Fruit fly (Drosophila melanogaster) whole organism, adult: Measurements from ENCODE around the gene CG42331.

ENCODE experiments used
- CG11617 ChIP-seq: fragments of 200-800 bp; sonication (Bioruptor generic); optimal IDR thresholded peaks from 2 replicates; lab custom pipeline; 2017; ENCODE audit warnings: mild to moderate bottlenecking, missing biosample characterization, missing genetic modification reagents, missing genetic modification characterization
- CG14711 ChIP-seq: fragments of 200-800 bp; sonication (Bioruptor generic); optimal IDR thresholded peaks from 2 replicates; lab custom pipeline; 2018; ENCODE audit warnings: missing biosample characterization, mild to moderate bottlenecking, missing genetic modification characterization, moderate library complexity
- cnc ChIP-seq, 2 experiments: fragments of >200 bp; optimal IDR thresholded peaks; 2 replicates each; lab custom pipeline; 2017
- ovo ChIP-seq: fragments of 200-800 bp; sonication (Bioruptor generic); optimal IDR thresholded peaks from 2 replicates; lab custom pipeline; 2016; ENCODE audit warnings: missing biosample characterization, missing genetic modification characterization

DNA sequence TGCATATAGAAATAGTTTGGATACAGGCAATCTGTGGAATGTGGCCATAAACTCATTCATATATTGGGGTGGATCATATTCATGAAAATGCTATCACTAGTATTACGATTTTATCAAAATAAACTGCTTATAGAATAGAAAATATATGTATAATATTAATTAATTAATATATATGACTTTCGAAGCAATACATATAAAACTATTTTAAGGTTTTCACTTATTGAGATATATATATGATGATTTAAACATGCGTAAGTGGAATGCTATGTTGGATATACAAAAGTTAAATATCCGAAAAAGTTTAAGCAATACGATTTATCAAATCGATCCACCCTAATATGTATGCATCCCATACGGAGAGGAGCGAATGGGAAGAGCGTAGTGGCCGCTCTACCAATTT is 26.6 kb downstream of the CG42331 start:
- TF ChIP-seq CG14711 (no peak), cnc (optimal IDR thresholded peaks at IDR 0.05; lab: Kevin White, UChicago) (no peak), ovo (GFP tag; lab: Kevin White, UChicago) (no peak), CG11617 (no peak)
